Fruit fly (Drosophila melanogaster): Measurements from ENCODE around the gene Cpr72Ea.

DNA sequence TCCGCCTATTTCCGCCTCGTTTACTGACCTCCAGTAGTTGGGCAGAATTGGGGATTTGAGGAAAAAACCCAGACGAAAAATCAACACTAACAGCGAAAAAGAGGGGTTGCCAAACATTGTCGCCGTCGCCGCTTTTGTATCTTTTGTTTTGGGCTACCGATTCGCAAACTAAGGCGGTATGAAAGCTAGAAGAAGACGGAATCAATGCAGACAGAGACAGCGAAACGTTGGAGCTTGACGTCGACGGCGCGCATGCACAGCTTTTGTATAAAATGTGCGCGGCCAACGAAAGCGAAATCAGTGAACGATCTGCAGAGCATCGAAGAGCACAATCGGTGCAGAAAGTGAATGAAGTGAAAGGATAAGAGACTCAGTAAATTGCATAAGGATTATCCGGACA, 23.7 kb upstream of the Cpr72Ea start, which contains the start of gene CG4998:
- no peak for TF ChIP-seq kay (GFP tag; ENCODE audit: borderline replicate concordance)
- no peak for TF ChIP-seq toe (GFP tag; optimal IDR thresholded peaks at IDR 0.05)
- no peak for TF ChIP-seq CG11617 (GFP tag; optimal IDR thresholded peaks at IDR 0.05)
- TF ChIP-seq CG7101 (tag; optimal IDR thresholded peaks at IDR 0.05): no peak
- no peak for TF ChIP-seq CG1620 (GFP tag; optimal IDR thresholded peaks at IDR 0.05)
- no peak for TF ChIP-seq Mnt (GFP tag; optimal IDR thresholded peaks at IDR 0.05)
- no peak for TF ChIP-seq CG14711 (tag; optimal IDR thresholded peaks at IDR 0.05)

Data from whole organism, adult.